Fruit fly (Drosophila melanogaster) whole organism, embryonic: Measurements from ENCODE around the gene Phae1.

Experiments used
- Blimp-1 ChIP-seq: fragments of 200-800 bp; sonication (Bioruptor generic); optimal IDR thresholded peaks from 3 replicates; lab custom pipeline; 2018; ENCODE audit warnings: missing biosample characterization, missing genetic modification characterization, mild to moderate bottlenecking, moderate library complexity, missing genetic modification reagents
- CG11247 ChIP-seq: fragments of 200-800 bp; sonication (Bioruptor generic); IDR thresholded peaks from 2 replicates; pipeline ENCODE4 v1.3.6; 2022; ENCODE audit warnings: missing biosample characterization, missing genetic modification characterization
- CG11398 ChIP-seq: fragments of 200-800 bp; sonication (Bioruptor generic); optimal IDR thresholded peaks from 2 replicates; lab custom pipeline; 2016; ENCODE audit warnings: missing biosample characterization, missing genetic modification characterization
- CG12219 ChIP-seq: fragments of 200-800 bp; sonication (Bioruptor generic); optimal IDR thresholded peaks from 3 replicates; lab custom pipeline; 2018; ENCODE audit warnings: missing biosample characterization, mild to moderate bottlenecking, missing genetic modification characterization
- CG14710 ChIP-seq: fragments of 200-800 bp; sonication (Bioruptor generic); optimal IDR thresholded peaks from 3 replicates; lab custom pipeline; 2019; ENCODE audit warnings: missing biosample characterization, mild to moderate bottlenecking, missing genetic modification characterization, moderate library complexity
- CG14965 ChIP-seq: fragments of 200-800 bp; sonication (Bioruptor generic); optimal IDR thresholded peaks from 2 replicates; lab custom pipeline; 2016; ENCODE audit warnings: missing biosample characterization, missing genetic modification characterization, borderline replicate concordance
- CG15011 ChIP-seq: fragments of 200-800 bp; sonication (Bioruptor generic); optimal IDR thresholded peaks from 3 replicates; lab custom pipeline; 2018; ENCODE audit warnings: missing biosample characterization, mild to moderate bottlenecking, missing genetic modification characterization
- CG15696 ChIP-seq: fragments of 200-800 bp; sonication (Bioruptor generic); optimal IDR thresholded peaks from 2 replicates; lab custom pipeline; 2019; ENCODE audit warnings: missing biosample characterization, mild to moderate bottlenecking, missing genetic modification characterization, moderate library complexity
- CG17186 ChIP-seq: fragments of 200-800 bp; sonication (Bioruptor generic); optimal IDR thresholded peaks from 3 replicates; lab custom pipeline; 2017; ENCODE audit warnings: missing biosample characterization, missing genetic modification reagents, missing genetic modification characterization
- CG17359 ChIP-seq: fragments of 200-800 bp; sonication (Bioruptor generic); optimal IDR thresholded peaks from 3 replicates; lab custom pipeline; 2018; ENCODE audit warnings: missing biosample characterization, mild to moderate bottlenecking, missing genetic modification characterization, moderate library complexity
- CG17361 ChIP-seq: fragments of 200-800 bp; sonication (Bioruptor generic); IDR thresholded peaks from 3 replicates; pipeline ENCODE4 v1.3.6; 2022; ENCODE audit warnings: missing biosample characterization, missing genetic modification characterization
- CG17612 ChIP-seq: fragments of 200-800 bp; sonication (Bioruptor generic); IDR thresholded peaks from 2 replicates; pipeline ENCODE4 v1.3.6; 2022; ENCODE audit warnings: missing biosample characterization, missing genetic modification characterization
- CG1832 ChIP-seq: fragments of 200-800 bp; sonication (Bioruptor generic); optimal IDR thresholded peaks from 2 replicates; lab custom pipeline; 2017; ENCODE audit warnings: missing biosample characterization, mild to moderate bottlenecking, missing genetic modification characterization, inconsistent platforms
- CG2875 ChIP-seq: fragments of 200-800 bp; sonication (Bioruptor generic); optimal IDR thresholded peaks from 2 replicates; lab custom pipeline; 2017; ENCODE audit warnings: missing biosample characterization, mild to moderate bottlenecking, missing genetic modification characterization, missing genetic modification reagents
- CG31441 ChIP-seq: fragments of 200-800 bp; sonication (Bioruptor generic); IDR thresholded peaks from 2 replicates; pipeline ENCODE4 v1.3.6; 2022; ENCODE audit warnings: missing biosample characterization, missing genetic modification characterization
- CG32772 ChIP-seq: fragments of 200-800 bp; sonication (Bioruptor generic); IDR thresholded peaks from 2 replicates; pipeline ENCODE4 v1.3.6; 2022; ENCODE audit warnings: missing biosample characterization, missing genetic modification characterization
- CG3838 ChIP-seq: fragments of 200-800 bp; sonication (Bioruptor generic); optimal IDR thresholded peaks from 3 replicates; lab custom pipeline; 2016; ENCODE audit warnings: missing biosample characterization, missing genetic modification characterization
- CG4360 ChIP-seq: fragments of 200-800 bp; sonication (Bioruptor generic); IDR thresholded peaks from 2 replicates; pipeline ENCODE4 v1.3.6; 2022; ENCODE audit warnings: missing biosample characterization, missing genetic modification characterization
- CG6683 ChIP-seq: fragments of 200-800 bp; sonication (Bioruptor generic); optimal IDR thresholded peaks from 2 replicates; lab custom pipeline; 2017; ENCODE audit warnings: missing biosample characterization, mild to moderate bottlenecking, missing genetic modification characterization, missing genetic modification reagents
- CG6791 ChIP-seq: fragments of 200-800 bp; sonication (Bioruptor generic); IDR thresholded peaks from 3 replicates; pipeline ENCODE4 v1.3.6; 2022; ENCODE audit warnings: missing biosample characterization, missing genetic modification characterization; ENCODE audit not compliant: partially characterized antibody
- CG7963 ChIP-seq: fragments of 200-800 bp; sonication (Bioruptor generic); IDR thresholded peaks from 3 replicates; pipeline ENCODE4 v1.3.6; 2022; ENCODE audit warnings: missing biosample characterization, missing genetic modification characterization; ENCODE audit not compliant: partially characterized antibody
- CG8281 ChIP-seq: fragments of 200-800 bp; sonication (Bioruptor generic); optimal IDR thresholded peaks from 2 replicates; lab custom pipeline; 2018; ENCODE audit warnings: missing biosample characterization, mild to moderate bottlenecking, missing genetic modification characterization, moderate library complexity
- CG9609 ChIP-seq: fragments of 200-800 bp; sonication (Bioruptor generic); optimal IDR thresholded peaks from 3 replicates; lab custom pipeline; 2016; ENCODE audit warnings: missing biosample characterization, missing genetic modification characterization
- CTCF ChIP-seq: fragments of 200-800 bp; sonication (Bioruptor generic); optimal IDR thresholded peaks from 2 replicates; lab custom pipeline; 2017; ENCODE audit warnings: missing biosample characterization, mild to moderate bottlenecking, missing genetic modification characterization, moderate library complexity
- E2f2 ChIP-seq: fragments of 200-800 bp; sonication (Bioruptor generic); IDR thresholded peaks from 2 replicates; pipeline ENCODE4 v1.3.6; 2022; ENCODE audit warnings: missing biosample characterization, missing genetic modification characterization
- Ets97D ChIP-seq: fragments of 200-800 bp; sonication (Bioruptor generic); optimal IDR thresholded peaks from 3 replicates; lab custom pipeline; 2016; ENCODE audit warnings: missing biosample characterization, missing genetic modification characterization
- Hr78 ChIP-seq, 2 experiments: fragments of 200-800 bp in 1 of 2; fragments of >200 bp in 1 of 2; sonication (Bioruptor generic) in 1 of 2; optimal IDR thresholded peaks; 2 replicates each; lab custom pipeline; 2017 to 2019; ENCODE audit warnings: missing biosample characterization in 2 of 2, missing genetic modification characterization in 2 of 2, mild to moderate bottlenecking in 1 of 2, moderate library complexity in 1 of 2
- MESR4 ChIP-seq: fragments of 200-800 bp; sonication (Bioruptor generic); optimal IDR thresholded peaks from 2 replicates; lab custom pipeline; 2018; ENCODE audit warnings: missing biosample characterization, mild to moderate bottlenecking, missing genetic modification characterization, moderate library complexity
- Mad ChIP-seq: fragments of 200-800 bp; sonication (Bioruptor generic); optimal IDR thresholded peaks from 2 replicates; lab custom pipeline; 2016; ENCODE audit warnings: missing biosample characterization, missing genetic modification characterization
- Mes4 ChIP-seq: fragments of 200-800 bp; sonication (Bioruptor generic); optimal IDR thresholded peaks from 2 replicates; lab custom pipeline; 2016; ENCODE audit warnings: missing biosample characterization, missing genetic modification characterization
- Myb ChIP-seq: fragments of 200-800 bp; sonication (Bioruptor generic); optimal IDR thresholded peaks from 2 replicates; lab custom pipeline; 2016; ENCODE audit warnings: missing biosample characterization, missing genetic modification characterization
- Sin3A ChIP-seq: fragments of >200 bp; optimal IDR thresholded peaks from 2 replicates; lab custom pipeline; 2018
- Stat92E ChIP-seq, 3 experiments: fragments of >200 bp in 2 of 3; fragments of 200-800 bp in 1 of 3; sonication (Bioruptor generic) in 1 of 3; optimal IDR thresholded peaks; 2 replicates each; lab custom pipeline; 2017 to 2019; ENCODE audit warnings: missing biosample characterization in 3 of 3, missing genetic modification characterization in 3 of 3, mild to moderate bottlenecking in 1 of 3, moderate library complexity in 1 of 3
- Trl ChIP-seq, 3 experiments: fragments of >200 bp in 2 of 3; fragments of 200-800 bp in 1 of 3; sonication (Bioruptor generic) in 1 of 3; optimal IDR thresholded peaks; 2 replicates in 1 of 3; 3 replicates in 2 of 3; lab custom pipeline; 2016 to 2017; ENCODE audit warnings: missing biosample characterization in 1 of 3, missing genetic modification characterization in 1 of 3
- br ChIP-seq: fragments of >200 bp; optimal IDR thresholded peaks from 2 replicates; lab custom pipeline; 2017
- chm ChIP-seq: fragments of 200-800 bp; sonication (Bioruptor generic); IDR thresholded peaks from 2 replicates; pipeline ENCODE4 v1.3.6; 2022; ENCODE audit warnings: missing biosample characterization, missing genetic modification characterization
- ci ChIP-seq: fragments of 200-800 bp; sonication (Bioruptor generic); IDR thresholded peaks from 3 replicates; pipeline ENCODE4 v1.3.6; 2022; ENCODE audit warnings: missing biosample characterization, missing genetic modification characterization
- crp ChIP-seq, 2 experiments: fragments of 200-800 bp; sonication (Bioruptor generic); optimal IDR thresholded peaks; 2 replicates in 1 of 2; 3 replicates in 1 of 2; lab custom pipeline; 2017; ENCODE audit warnings: missing biosample characterization in 2 of 2, missing genetic modification characterization in 2 of 2, mild to moderate bottlenecking in 1 of 2, moderate library complexity in 1 of 2
- dmrt11E ChIP-seq: fragments of 200-800 bp; sonication (Bioruptor generic); optimal IDR thresholded peaks from 3 replicates; lab custom pipeline; 2018; ENCODE audit warnings: missing biosample characterization, mild to moderate bottlenecking, missing genetic modification characterization, moderate library complexity
- dpn ChIP-seq, 2 experiments: fragments of 200-800 bp; sonication (Bioruptor generic); optimal IDR thresholded peaks; 3 replicates each; lab custom pipeline; 2016; ENCODE audit warnings: missing biosample characterization in 2 of 2, missing genetic modification characterization in 2 of 2
- fd102C ChIP-seq: fragments of 200-800 bp; sonication (Bioruptor generic); optimal IDR thresholded peaks from 2 replicates; lab custom pipeline; 2018; ENCODE audit warnings: missing biosample characterization, mild to moderate bottlenecking, missing genetic modification characterization, moderate library complexity
- gsb-n ChIP-seq: fragments of 200-800 bp; sonication (Bioruptor generic); optimal IDR thresholded peaks from 3 replicates; lab custom pipeline; 2018; ENCODE audit warnings: missing biosample characterization, mild to moderate bottlenecking, missing genetic modification characterization
- hb ChIP-seq: fragments of 200-800 bp; sonication (Bioruptor generic); IDR thresholded peaks from 3 replicates; pipeline ENCODE4 v1.3.6; 2022; ENCODE audit warnings: missing biosample characterization, missing genetic modification characterization; ENCODE audit not compliant: partially characterized antibody
- kay ChIP-seq: fragments of 200-800 bp; sonication (Bioruptor generic); optimal IDR thresholded peaks from 2 replicates; lab custom pipeline; 2016; ENCODE audit warnings: missing biosample characterization, missing genetic modification characterization
- kni ChIP-seq: fragments of 200-800 bp; sonication (Bioruptor generic); optimal IDR thresholded peaks from 3 replicates; lab custom pipeline; 2017; ENCODE audit warnings: mild to moderate bottlenecking, missing biosample characterization, missing genetic modification reagents, missing genetic modification characterization
- lov ChIP-seq, 2 experiments: fragments of 200-800 bp in 1 of 2; fragments of >200 bp in 1 of 2; sonication (Bioruptor generic) in 1 of 2; IDR thresholded peaks in 1 of 2; optimal IDR thresholded peaks in 1 of 2; 2 replicates in 1 of 2; 3 replicates in 1 of 2; pipeline versions ENCODE4 v1.3.6 to Lab custom; 2017 to 2022; ENCODE audit warnings: missing biosample characterization in 1 of 2, missing genetic modification characterization in 1 of 2
- oc ChIP-seq: fragments of 200-800 bp; sonication (Bioruptor generic); optimal IDR thresholded peaks from 2 replicates; lab custom pipeline; 2018; ENCODE audit warnings: missing biosample characterization, mild to moderate bottlenecking, missing genetic modification characterization, moderate library complexity
- sens ChIP-seq: fragments of 200-800 bp; sonication (Bioruptor generic); peaks from one replicate; lab custom pipeline; 2016; ENCODE audit warnings: missing biosample characterization, missing genetic modification characterization
- so ChIP-seq: fragments of 200-800 bp; sonication (Bioruptor generic); IDR thresholded peaks from 3 replicates; pipeline ENCODE4 v1.3.6; 2022; ENCODE audit warnings: missing biosample characterization, missing genetic modification characterization
- wek ChIP-seq: fragments of 200-800 bp; sonication (Bioruptor generic); optimal IDR thresholded peaks from 3 replicates; lab custom pipeline; 2018; ENCODE audit warnings: missing biosample characterization, mild to moderate bottlenecking, missing genetic modification characterization, moderate library complexity

Phae1 gene

dm6 chr2L:12097698-12098097, 11.5 kb upstream of the Phae1 start, which contains the start of gene Ced-12 (continued):
- TF ChIP-seq Stat92E (GFP tag; optimal IDR thresholded peaks at IDR 0.05; lab: Kevin White, UChicago) (no peak), CG6683 (GFP tag; lab: Kevin White, UChicago) (no peak), CG6791 (GFP tag; lab: Robert Waterston, UW) (no peak), dmrt11E (no peak), CG11398 (GFP tag; lab: Kevin White, UChicago) (no peak), Mad (no peak), dpn (GFP tag; optimal IDR thresholded peaks at IDR 0.05; lab: Kevin White, UChicago) (no peak), oc (no peak), CG32772 (GFP tag; lab: Robert Waterston, UW) (peak; percentile 50; the same call in 1 of the 2 replicates), CG17359 (tag; lab: Kevin White, UChicago) (peak; percentile 46), ci (no peak), Sin3A (lab: Kevin White, UChicago) (peak; percentile 6), CG31441 (GFP tag; lab: Robert Waterston, UW) (no peak), CG12219 (GFP tag; lab: Kevin White, UChicago) (no peak), Trl (optimal IDR thresholded peaks at IDR 0.05; lab: Kevin White, UChicago) (no peak), Trl (GFP tag; optimal IDR thresholded peaks at IDR 0.05; lab: Kevin White, UChicago) (no peak), kni (no peak), Hr78 (GFP tag; optimal IDR thresholded peaks at IDR 0.05; lab: Kevin White, UChicago) (no peak), Mes4 (GFP tag; lab: Kevin White, UChicago) (no peak), sens (GFP tag; lab: Kevin White, UChicago) (peak; percentile 37), CG3838 (GFP tag; lab: Kevin White, UChicago) (no peak), CG14965 (no peak), CG17612 (no peak), crp (GFP tag; optimal IDR thresholded peaks at IDR 0.05; lab: Kevin White, UChicago) (peak in 1 of 2 experiments; percentile 4), CG15696 (tag; lab: Kevin White, UChicago) (no peak), Myb (GFP tag; lab: Kevin White, UChicago) (peak; percentile 12), chm (GFP tag; lab: Robert Waterston, UW) (no peak), CG17186 (GFP tag; lab: Kevin White, UChicago) (peak; percentile 83), kay (GFP tag; lab: Kevin White, UChicago) (no peak), E2f2 (GFP tag; lab: Robert Waterston, UW) (peak; percentile 96), CG1832 (GFP tag; lab: Kevin White, UChicago) (no peak), MESR4 (GFP tag; lab: Kevin White, UChicago) (peak; percentile 58), Ets97D (GFP tag; lab: Kevin White, UChicago) (peak; percentile 37), gsb-n (tag; lab: Kevin White, UChicago) (no peak), wek (GFP tag; lab: Kevin White, UChicago) (no peak), CG9609 (no peak), Blimp-1 (no peak), CG8281 (tag; lab: Kevin White, UChicago) (no peak), CG4360 (GFP tag; lab: Robert Waterston, UW) (0 out of 2 replicates have a peak, but pooled peaks have one; percentile 19), br (no peak), CTCF (GFP tag; lab: Kevin White, UChicago) (no peak), CG11247 (GFP tag; lab: Robert Waterston, UW) (no peak), CG14710 (tag; lab: Kevin White, UChicago) (peak; percentile 98), so (GFP tag; lab: Robert Waterston, UW) (no peak), CG17361 (no peak), CG15011 (GFP tag; lab: Kevin White, UChicago) (no peak), CG7963 (no peak), lov (optimal IDR thresholded peaks at IDR 0.05; lab: Kevin White, UChicago) (no peak), lov (GFP tag; IDR thresholded peaks at IDR 0.05; lab: Robert Waterston, UW) (no peak), CG2875 (GFP tag; lab: Kevin White, UChicago) (no peak), hb (no peak), fd102C (GFP tag; lab: Kevin White, UChicago) (no peak)
